Worm (Caenorhabditis elegans) whole organism, L4 larva: Measurements from ENCODE around the gene Y38C1AA.1.
A peak's percentile ranks its signal among the peaks of the same experiment; 100 is the strongest.

Experiments used
- F10B5.3 ChIP-seq: sonication (generic microtip); optimal IDR thresholded peaks from 2 replicates; lab custom pipeline; 2016; ENCODE audit warnings: mild to moderate bottlenecking, missing genetic modification characterization, missing compliant biosample characterization
- T20F7.1 ChIP-seq: fragments of 200-800 bp; sonication (Bioruptor generic); optimal IDR thresholded peaks from 2 replicates; lab custom pipeline; 2018; ENCODE audit warnings: mild to moderate bottlenecking, missing genetic modification characterization, missing compliant biosample characterization
- arid-1 ChIP-seq: fragments of 200-800 bp; sonication (Bioruptor generic); conservative IDR thresholded peaks from 2 replicates; pipeline ENCODE4 v1.3.6; 2022; ENCODE audit warnings: missing genetic modification reagents, missing genetic modification characterization, missing compliant biosample characterization
- ceh-20 ChIP-seq: fragments of 200-800 bp; sonication (Bioruptor generic); IDR thresholded peaks from 2 replicates; pipeline ENCODE4 v1.3.6; 2022; ENCODE audit warnings: missing genetic modification reagents, missing genetic modification characterization, missing compliant biosample characterization
- ces-1 ChIP-seq: fragments of 150-350 bp; sonication (generic microtip); optimal IDR thresholded peaks from 4 replicates; lab custom pipeline; 2014; ENCODE audit warnings: missing biosample characterization, missing genetic modification reagents, missing genetic modification characterization
- cey-2 ChIP-seq: sonication (generic microtip); optimal IDR thresholded peaks from 3 replicates; lab custom pipeline; 2017; ENCODE audit warnings: missing genetic modification characterization, mild to moderate bottlenecking, missing compliant biosample characterization, antibody characterized with exemption, borderline replicate concordance; ENCODE audit not compliant: insufficient read depth
- ctbp-1 ChIP-seq: fragments of 200-800 bp; sonication (Bioruptor generic); IDR thresholded peaks from 2 replicates; pipeline ENCODE4 v1.3.6; 2022; ENCODE audit warnings: missing genetic modification reagents, missing genetic modification characterization, missing compliant biosample characterization
- daf-16 ChIP-seq, 3 experiments: sonication (generic microtip); optimal IDR thresholded peaks; 2 replicates each; lab custom pipeline; 2016 to 2017; ENCODE audit warnings: missing genetic modification characterization in 3 of 3, missing genetic modification reagents in 3 of 3, mild to moderate bottlenecking in 2 of 3, missing compliant biosample characterization in 2 of 3, missing biosample characterization in 1 of 3, moderate library complexity in 1 of 3
- duxl-1 ChIP-seq: sonication (generic microtip); optimal IDR thresholded peaks from 2 replicates; lab custom pipeline; 2016; ENCODE audit warnings: mild to moderate bottlenecking, missing genetic modification characterization, moderate library complexity, missing compliant biosample characterization; ENCODE audit not compliant: poor library complexity
- dve-1 ChIP-seq: sonication (generic microtip); optimal IDR thresholded peaks from 2 replicates; lab custom pipeline; 2017; ENCODE audit warnings: antibody characterized with exemption, mild to moderate bottlenecking, missing genetic modification characterization, missing compliant biosample characterization; ENCODE audit not compliant: insufficient read depth
- fos-1 ChIP-seq: fragments of 150-350 bp; optimal IDR thresholded peaks from 2 replicates; lab custom pipeline; 2014; ENCODE audit warnings: missing biosample characterization, missing genetic modification characterization
- hmg-1.1 ChIP-seq: fragments of 200-800 bp; sonication (Bioruptor generic); IDR thresholded peaks from 2 replicates; pipeline ENCODE4 v1.3.6; 2022; ENCODE audit warnings: missing genetic modification reagents, missing genetic modification characterization, missing compliant biosample characterization
- jun-1 ChIP-seq: fragments of 150-350 bp; optimal IDR thresholded peaks from 2 replicates; lab custom pipeline; 2014; ENCODE audit warnings: missing biosample characterization, missing genetic modification reagents, missing genetic modification characterization
- lim-7 ChIP-seq: fragments of 200-800 bp; sonication (Bioruptor generic); IDR thresholded peaks from 2 replicates; pipeline ENCODE4 v1.3.6; 2022; ENCODE audit warnings: missing genetic modification characterization, missing compliant biosample characterization
- lin-13 ChIP-seq: fragments of 150-350 bp; optimal IDR thresholded peaks from 2 replicates; lab custom pipeline; 2014; ENCODE audit warnings: missing biosample characterization, missing genetic modification reagents, missing genetic modification characterization
- lin-29 ChIP-seq: fragments of 200-800 bp; sonication (Bioruptor generic); IDR thresholded peaks from 2 replicates; pipeline ENCODE4 v1.3.6; 2022; ENCODE audit warnings: missing genetic modification reagents, missing genetic modification characterization, missing compliant biosample characterization
- lin-39 ChIP-seq: fragments of 150-350 bp; optimal IDR thresholded peaks from 2 replicates; lab custom pipeline; 2014; ENCODE audit warnings: missing biosample characterization, missing genetic modification reagents, missing genetic modification characterization
- madf-9 ChIP-seq: fragments of 200-800 bp; sonication (Bioruptor generic); conservative IDR thresholded peaks from 2 replicates; pipeline ENCODE4 v1.3.6; 2022; ENCODE audit warnings: missing genetic modification reagents, missing genetic modification characterization, missing compliant biosample characterization
- mdt-29 ChIP-seq: fragments of 200-800 bp; sonication (Bioruptor generic); IDR thresholded peaks from 2 replicates; pipeline ENCODE4 v1.3.6; 2022; ENCODE audit warnings: missing genetic modification reagents, missing genetic modification characterization, missing compliant biosample characterization
- mes-2 ChIP-seq: sonication (generic microtip); optimal IDR thresholded peaks from 2 replicates; lab custom pipeline; 2016; ENCODE audit warnings: missing genotype, mild to moderate bottlenecking, missing genetic modification characterization, missing compliant biosample characterization; ENCODE audit not compliant: poor library complexity, severe bottlenecking
- mxl-3 ChIP-seq: fragments of 200-800 bp; sonication (Bioruptor generic); optimal IDR thresholded peaks from 2 replicates; lab custom pipeline; 2018; ENCODE audit warnings: mild to moderate bottlenecking, missing genetic modification characterization, missing compliant biosample characterization
- nhr-237 ChIP-seq: sonication (generic microtip); optimal IDR thresholded peaks from 2 replicates; lab custom pipeline; 2017; ENCODE audit warnings: missing biosample characterization, missing genetic modification characterization
- nhr-28 ChIP-seq: fragments of 150-350 bp; optimal IDR thresholded peaks from 2 replicates; lab custom pipeline; 2014; ENCODE audit warnings: missing biosample characterization, missing genetic modification characterization
- nhr-48 ChIP-seq: sonication (generic microtip); optimal IDR thresholded peaks from 2 replicates; lab custom pipeline; 2016; ENCODE audit warnings: mild to moderate bottlenecking, missing genetic modification characterization, missing compliant biosample characterization
- nhr-6 ChIP-seq: fragments of 150-350 bp; optimal IDR thresholded peaks from 2 replicates; lab custom pipeline; 2014; ENCODE audit warnings: missing biosample characterization, missing genetic modification characterization
- php-3 ChIP-seq: fragments of 200-800 bp; sonication (Bioruptor generic); IDR thresholded peaks from 2 replicates; pipeline ENCODE4 v1.3.6; 2022; ENCODE audit warnings: missing genetic modification reagents, missing genetic modification characterization, missing compliant biosample characterization
- sdz-12 ChIP-seq: fragments of 200-800 bp; sonication (Bioruptor generic); optimal IDR thresholded peaks from 2 replicates; lab custom pipeline; 2018; ENCODE audit warnings: mild to moderate bottlenecking, missing genetic modification characterization, missing compliant biosample characterization
- snpc-1.2 ChIP-seq: fragments of 200-800 bp; sonication (Bioruptor generic); IDR thresholded peaks from 2 replicates; pipeline ENCODE4 v1.3.6; 2022; ENCODE audit warnings: missing genetic modification reagents, missing genetic modification characterization, missing compliant biosample characterization
- snpc-4 ChIP-seq: fragments of 150-350 bp; optimal IDR thresholded peaks from 2 replicates; lab custom pipeline; 2014; ENCODE audit warnings: missing biosample characterization, missing genetic modification characterization
- unc-62 ChIP-seq, 3 experiments: fragments of 150-350 bp in 1 of 3; sonication (generic microtip); optimal IDR thresholded peaks in 2 of 3; peaks in 1 of 3; 1 replicate in 1 of 3; 2 replicates in 2 of 3; lab custom pipeline; 2014 to 2017; ENCODE audit warnings: missing biosample characterization in 3 of 3, missing genetic modification characterization in 3 of 3, missing genetic modification reagents in 3 of 3, missing genotype in 1 of 3
- zfp-2 ChIP-seq: sonication (generic microtip); optimal IDR thresholded peaks from 2 replicates; lab custom pipeline; 2016; ENCODE audit warnings: mild to moderate bottlenecking, missing genetic modification characterization, missing compliant biosample characterization
- zip-2 ChIP-seq: fragments of 150-350 bp; optimal IDR thresholded peaks from 2 replicates; lab custom pipeline; 2014; ENCODE audit warnings: missing biosample characterization, missing genetic modification characterization

Y38C1AA.1 gene

ce11 chrIV:207885-208284 lies at the start of gene Y38C1AA.1:
Gene Y38C1AA.1 (plus strand): TSS chrIV:208185.
- TF ChIP-seq nhr-28 (tag; lab: Kevin White, UChicago) (no peak), mdt-29 (GFP tag; lab: Robert Waterston, UW) (no peak), nhr-6 (no peak)

- TF ChIP-seq jun-1 (tag; lab: Kevin White, UChicago) (no peak), ctbp-1 (GFP tag; lab: Robert Waterston, UW) (no peak)
These were observed 49.3 kb upstream of the Y38C1AA.1 start, which contains the start of gene Y38C1AA.7 for ce11 chrIV:158662-159061. Gene Y38C1AA.7 (plus strand): TSS chrIV:158962.

- TF ChIP-seq lin-29 (GFP tag; lab: Robert Waterston, UW) (no peak), lin-13 (no peak), arid-1 (GFP tag; lab: Robert Waterston, UW) (no peak), nhr-48 (tag; lab: Kevin White, UChicago) (no peak), dve-1 (tag; lab: Kevin White, UChicago) (no peak), F10B5.3 (tag; lab: Kevin White, UChicago) (no peak), zip-2 (tag; lab: Kevin White, UChicago) (no peak), nhr-237 (tag; lab: Kevin White, UChicago) (no peak), php-3 (no peak), lin-39 (tag; lab: Kevin White, UChicago) (no peak)
These were observed 48.1 kb upstream of the Y38C1AA.1 start, which contains the start of gene Y38C1AA.19 for ce11 chrIV:159864-160263. Gene Y38C1AA.19 (plus strand): TSS chrIV:160164.

- TF ChIP-seq lim-7 (GFP tag; lab: Robert Waterston, UW): no peak
- no peak for TF ChIP-seq ces-1 (GFP tag; lab: Kevin White, UChicago)
- TF ChIP-seq daf-16 (GFP tag; optimal IDR thresholded peaks at IDR 0.05; lab: Kevin White, UChicago): no peak
- peak; percentile 62 for TF ChIP-seq daf-16 (tag; optimal IDR thresholded peaks at IDR 0.05; lab: Kevin White, UChicago)
- TF ChIP-seq snpc-4: no peak
- TF ChIP-seq, all 104 proteins: peak for 1
These were observed 45.5 kb upstream of the Y38C1AA.1 start, which contains the start of gene Y38C1AA.6 for ce11 chrIV:162530-162929. Gene Y38C1AA.6 (plus strand): TSS chrIV:162830.

- TF ChIP-seq zfp-2 (tag; lab: Kevin White, UChicago) (no peak), snpc-1.2 (GFP tag; lab: Robert Waterston, UW) (no peak), mes-2 (tag; lab: Kevin White, UChicago) (no peak), mxl-3 (GFP tag; lab: Kevin White, UChicago) (no peak), cey-2 (tag; lab: Kevin White, UChicago) (no peak), nhr-6 (no peak), T20F7.1 (GFP tag; lab: Kevin White, UChicago) (no peak), mdt-29 (GFP tag; lab: Robert Waterston, UW) (no peak), madf-9 (GFP tag; lab: Robert Waterston, UW) (no peak), unc-62 (GFP tag; optimal IDR thresholded peaks at IDR 0.05 in 1 of 2; lab: Kevin White, UChicago) (no peak), unc-62 (tag; optimal IDR thresholded peaks at IDR 0.05; lab: Kevin White, UChicago) (no peak), fos-1 (tag; lab: Kevin White, UChicago) (no peak), sdz-12 (GFP tag; lab: Kevin White, UChicago) (no peak), hmg-1.1 (GFP tag; lab: Robert Waterston, UW) (no peak), ceh-20 (GFP tag; lab: Robert Waterston, UW) (no peak), duxl-1 (tag; lab: Kevin White, UChicago) (no peak)
- TF ChIP-seq, all 104 proteins: peak for 0
These were observed 43.2 kb upstream of the Y38C1AA.1 start, which contains the start of gene cutl-24 for ce11 chrIV:164777-165176. Gene cutl-24 (plus strand): TSS chrIV:165077.
